Fruit fly (Drosophila melanogaster): Measurements from ENCODE around the gene CG12231.

The CG12231 gene

DNA sequence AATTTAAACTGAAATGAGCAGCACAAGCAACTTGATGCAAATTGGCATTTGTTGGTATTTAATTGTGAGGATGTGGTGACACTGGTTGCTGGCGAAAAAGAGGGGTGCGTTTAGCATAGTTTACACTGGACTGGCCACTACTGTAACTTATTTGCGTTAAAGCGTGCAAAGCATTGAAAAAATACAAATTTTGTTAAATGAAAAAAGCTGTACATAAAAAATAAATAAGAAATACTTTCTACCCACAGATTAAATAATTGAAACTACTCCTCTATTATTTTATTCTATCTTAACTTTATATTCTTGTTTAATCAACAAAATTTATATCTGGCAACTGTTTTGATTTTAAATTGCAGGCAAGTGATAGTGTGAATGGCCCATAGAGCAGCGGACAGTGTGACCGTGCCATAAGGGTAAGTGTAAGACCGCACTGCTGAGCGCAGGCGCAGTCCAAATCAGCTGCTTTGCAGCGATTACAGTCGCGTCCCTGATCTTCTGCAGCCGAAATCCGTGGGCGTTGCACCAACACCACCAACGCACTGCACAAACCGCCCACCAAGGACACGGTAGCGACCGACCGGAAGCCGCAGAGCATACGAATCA, 34.3 kb upstream of the CG12231 start, which contains the start of the genes Grip84 and car (continued):
- TF ChIP-seq nom (GFP tag; optimal IDR thresholded peaks at IDR 0.05) (no peak), Gsc (GFP tag; IDR thresholded peaks at IDR 0.05) (no peak), croc (GFP tag; conservative IDR thresholded peaks at IDR 0.05) (peak; percentile 58; the same call in 2 of the 3 replicates), Dll (GFP tag; IDR thresholded peaks at IDR 0.05; ENCODE audit: partially characterized antibody) (0 out of 4 replicates have a peak, but pooled peaks have one; percentile 30), CG7987 (GFP tag; optimal IDR thresholded peaks at IDR 0.05) (no peak), Deaf1 (tag; optimal IDR thresholded peaks at IDR 0.05) (no peak), peb (GFP tag; IDR thresholded peaks at IDR 0.05) (peak; percentile 11; the same call in 1 of the 2 replicates), pfk (GFP tag; optimal IDR thresholded peaks at IDR 0.05) (no peak), HLH3B (GFP tag; IDR thresholded peaks at IDR 0.05) (peak; percentile 55; the same call in 1 of the 2 replicates), Ravus (GFP tag; IDR thresholded peaks at IDR 0.05) (no peak), Sry-δ (GFP tag; optimal IDR thresholded peaks at IDR 0.05) (no peak), fru (optimal IDR thresholded peaks at IDR 0.05) (no peak), CG7839 (tag; optimal IDR thresholded peaks at IDR 0.05) (no peak), HLH54F (GFP tag; optimal IDR thresholded peaks at IDR 0.05) (peak; percentile 55), tin (GFP tag; optimal IDR thresholded peaks at IDR 0.05) (peak; percentile 58), CG14050 (GFP tag; IDR thresholded peaks at IDR 0.05) (0 out of 3 replicates have a peak, but pooled peaks have one; percentile 36), CG10147 (GFP tag; optimal IDR thresholded peaks at IDR 0.05) (no peak), CG9932 (GFP tag; IDR thresholded peaks at IDR 0.05) (peak; percentile 76; the same call in 1 of the 2 replicates), Ada2b (GFP tag; IDR thresholded peaks at IDR 0.05) (peak; percentile 47; the same call in 1 of the 2 replicates), gro (GFP tag; optimal IDR thresholded peaks at IDR 0.05) (peak; percentile 34), CG10462 (GFP tag; optimal IDR thresholded peaks at IDR 0.05) (peak; percentile 3), CG11696 (GFP tag; IDR thresholded peaks at IDR 0.05) (no peak), CG17186 (GFP tag; optimal IDR thresholded peaks at IDR 0.05) (peak; percentile 55), ind (GFP tag; optimal IDR thresholded peaks at IDR 0.05) (peak; percentile 61), CG10431 (GFP tag; optimal IDR thresholded peaks at IDR 0.05) (no peak), Dref (GFP tag; IDR thresholded peaks at IDR 0.05) (peak; percentile 35; the same call in 1 of the 2 replicates), CG16815 (GFP tag; optimal IDR thresholded peaks at IDR 0.05) (peak; percentile 78), oc (tag; optimal IDR thresholded peaks at IDR 0.05) (no peak), dysf (GFP tag; IDR thresholded peaks at IDR 0.05) (peak; percentile 80), jing (GFP tag; optimal IDR thresholded peaks at IDR 0.05) (no peak), CG11560 (tag; IDR thresholded peaks at IDR 0.05) (0 out of 3 replicates have a peak, but pooled peaks have one; percentile 51), Aef1 (GFP tag; IDR thresholded peaks at IDR 0.05) (peak; percentile 57), slou (GFP tag; optimal IDR thresholded peaks at IDR 0.05) (peak; percentile 50), CG34224 (GFP tag; IDR thresholded peaks at IDR 0.05; ENCODE audit: partially characterized antibody) (no peak), CG31388 (GFP tag; optimal IDR thresholded peaks at IDR 0.05) (no peak), sug (tag; optimal IDR thresholded peaks at IDR 0.05) (peak; percentile 79), HHEX (GFP tag; optimal IDR thresholded peaks at IDR 0.05) (peak; percentile 42), gem (tag; optimal IDR thresholded peaks at IDR 0.05) (peak; percentile 86), CG18262 (tag; optimal IDR thresholded peaks at IDR 0.05) (peak; percentile 68), Side (GFP tag; optimal IDR thresholded peaks at IDR 0.05) (peak; percentile 20), disco-r (GFP tag; optimal IDR thresholded peaks at IDR 0.05) (no peak), CG1603 (tag; optimal IDR thresholded peaks at IDR 0.05) (no peak), en (GFP tag; optimal IDR thresholded peaks at IDR 0.05) (no peak), caup (GFP tag; optimal IDR thresholded peaks at IDR 0.05; ENCODE audit: severe bottlenecking) (no peak), scrt (GFP tag; optimal IDR thresholded peaks at IDR 0.05) (no peak), CG6683 (GFP tag; optimal IDR thresholded peaks at IDR 0.05) (no peak), Doc2 (GFP tag; IDR thresholded peaks at IDR 0.05) (no peak), CG14441 (GFP tag; IDR thresholded peaks at IDR 0.05) (peak; percentile 67), emc (GFP tag; optimal IDR thresholded peaks at IDR 0.05) (no peak), CG10274 (GFP tag; optimal IDR thresholded peaks at IDR 0.05) (no peak)
